Worm (Caenorhabditis elegans) whole organism, late embryonic: ENCODE measurements around the gene F16B12.7.

Source experiments
- K02D7.2 ChIP-seq: sonication (generic microtip); optimal IDR thresholded peaks from 2 replicates; lab custom pipeline; 2017; ENCODE audit warnings: mild to moderate bottlenecking, missing genetic modification characterization, missing compliant biosample characterization
- Y22D7AL.16 ChIP-seq: sonication (generic microtip); optimal IDR thresholded peaks from 2 replicates; lab custom pipeline; 2016; ENCODE audit warnings: missing genetic modification characterization, missing compliant biosample characterization
- ama-1 ChIP-seq: fragments of 150-350 bp; optimal IDR thresholded peaks from 2 replicates; lab custom pipeline; 2014
- ceh-14 ChIP-seq: sonication (generic microtip); optimal IDR thresholded peaks from 2 replicates; lab custom pipeline; 2016; ENCODE audit warnings: missing genotype, missing genetic modification characterization, missing compliant biosample characterization
- ceh-18 ChIP-seq: sonication (generic microtip); optimal IDR thresholded peaks from 2 replicates; lab custom pipeline; 2016; ENCODE audit warnings: missing genetic modification characterization, missing compliant biosample characterization
- ceh-22 ChIP-seq: sonication (generic microtip); optimal IDR thresholded peaks from 2 replicates; lab custom pipeline; 2017; ENCODE audit warnings: missing biosample characterization, missing genetic modification characterization
- ceh-24 ChIP-seq: sonication (generic microtip); optimal IDR thresholded peaks from 2 replicates; lab custom pipeline; 2016; ENCODE audit warnings: mild to moderate bottlenecking, missing genetic modification characterization, missing compliant biosample characterization
- ceh-31 ChIP-seq: sonication (generic microtip); optimal IDR thresholded peaks from 2 replicates; lab custom pipeline; 2016; ENCODE audit warnings: missing genetic modification characterization, missing compliant biosample characterization
- ceh-34 ChIP-seq: sonication (generic microtip); optimal IDR thresholded peaks from 2 replicates; lab custom pipeline; 2016; ENCODE audit warnings: mild to moderate bottlenecking, missing genetic modification characterization, missing compliant biosample characterization
- ceh-45 ChIP-seq: fragments of 200-800 bp; sonication (Bioruptor generic); IDR thresholded peaks from 2 replicates; pipeline ENCODE4 v1.3.6; 2022; ENCODE audit warnings: missing genetic modification reagents, missing genetic modification characterization, missing compliant biosample characterization
- ceh-48 ChIP-seq: sonication (generic microtip); optimal IDR thresholded peaks from 2 replicates; lab custom pipeline; 2016; ENCODE audit warnings: missing genetic modification characterization, inconsistent platforms, missing compliant biosample characterization
- ceh-6 ChIP-seq: fragments of 200-800 bp; sonication (Bioruptor generic); optimal IDR thresholded peaks from 2 replicates; lab custom pipeline; 2018; ENCODE audit warnings: mild to moderate bottlenecking, missing genetic modification characterization, missing compliant biosample characterization
- dmd-4 ChIP-seq: sonication (generic microtip); optimal IDR thresholded peaks from 2 replicates; lab custom pipeline; 2016; ENCODE audit warnings: borderline replicate concordance, missing genetic modification characterization, missing compliant biosample characterization
- elt-2 ChIP-seq: sonication (generic microtip); optimal IDR thresholded peaks from 2 replicates; lab custom pipeline; 2016; ENCODE audit warnings: missing genetic modification reagents, missing genetic modification characterization, missing compliant biosample characterization
- elt-4 ChIP-seq: sonication (generic microtip); optimal IDR thresholded peaks from 2 replicates; lab custom pipeline; 2016; ENCODE audit warnings: missing genetic modification characterization, missing compliant biosample characterization
- hlh-13 ChIP-seq: fragments of 200-800 bp; sonication (Bioruptor generic); optimal IDR thresholded peaks from 2 replicates; lab custom pipeline; 2018; ENCODE audit warnings: mild to moderate bottlenecking, missing genetic modification characterization, missing compliant biosample characterization
- hlh-15 ChIP-seq: sonication (generic microtip); optimal IDR thresholded peaks from 2 replicates; lab custom pipeline; 2016; ENCODE audit warnings: missing genetic modification characterization, missing compliant biosample characterization
- hlh-30 ChIP-seq: sonication (generic microtip); optimal IDR thresholded peaks from 2 replicates; lab custom pipeline; 2017; ENCODE audit warnings: antibody characterized with exemption, missing genetic modification characterization, missing compliant biosample characterization; ENCODE audit not compliant: insufficient read depth
- hlh-6 ChIP-seq: sonication (generic microtip); optimal IDR thresholded peaks from 2 replicates; lab custom pipeline; 2016; ENCODE audit warnings: missing genotype, missing genetic modification characterization, missing compliant biosample characterization
- nfya-1 ChIP-seq: sonication (generic microtip); optimal IDR thresholded peaks from 2 replicates; lab custom pipeline; 2017; ENCODE audit warnings: missing genetic modification characterization, mild to moderate bottlenecking, missing compliant biosample characterization, antibody characterized with exemption, moderate library complexity
- nhr-11 ChIP-seq: fragments of 150-350 bp; optimal IDR thresholded peaks from 2 replicates; lab custom pipeline; 2014; ENCODE audit warnings: missing biosample characterization, missing genetic modification characterization
- pag-3 ChIP-seq: sonication (generic microtip); optimal IDR thresholded peaks from 2 replicates; lab custom pipeline; 2016; ENCODE audit warnings: missing compliant biosample characterization, missing genetic modification characterization, borderline replicate concordance
- pha-2 ChIP-seq: sonication (generic microtip); optimal IDR thresholded peaks from 2 replicates; lab custom pipeline; 2017; ENCODE audit warnings: mild to moderate bottlenecking, missing genetic modification characterization, missing compliant biosample characterization
- pha-4 ChIP-seq: fragments of 150-350 bp; optimal IDR thresholded peaks from 2 replicates; lab custom pipeline; 2018; ENCODE audit warnings: missing biosample characterization, missing genetic modification reagents, missing genetic modification characterization
- pqm-1 ChIP-seq: sonication (generic microtip); optimal IDR thresholded peaks from 2 replicates; lab custom pipeline; 2016; ENCODE audit warnings: missing genetic modification characterization, missing compliant biosample characterization
- pros-1 ChIP-seq: fragments of 150-350 bp; optimal IDR thresholded peaks from 2 replicates; lab custom pipeline; 2014; ENCODE audit warnings: missing biosample characterization, missing genetic modification reagents, missing genetic modification characterization
- ref-2 ChIP-seq: sonication (generic microtip); optimal IDR thresholded peaks from 2 replicates; lab custom pipeline; 2016; ENCODE audit warnings: missing genetic modification characterization, missing compliant biosample characterization
- rnt-1 ChIP-seq: sonication (generic microtip); optimal IDR thresholded peaks from 2 replicates; lab custom pipeline; 2016; ENCODE audit warnings: missing genetic modification characterization, missing compliant biosample characterization
- sdc-2 ChIP-seq: sonication (generic microtip); optimal IDR thresholded peaks from 2 replicates; lab custom pipeline; 2016; ENCODE audit warnings: missing genotype, missing genetic modification characterization, missing compliant biosample characterization
- sox-2 ChIP-seq: fragments of 200-800 bp; sonication (Bioruptor generic); IDR thresholded peaks from 2 replicates; pipeline ENCODE4 v1.3.6; 2022; ENCODE audit warnings: missing genetic modification reagents, missing genetic modification characterization, missing compliant biosample characterization
- tbx-2 ChIP-seq: sonication (generic microtip); optimal IDR thresholded peaks from 2 replicates; lab custom pipeline; 2016; ENCODE audit warnings: missing genetic modification characterization, missing compliant biosample characterization
- tbx-7 ChIP-seq: sonication (generic microtip); optimal IDR thresholded peaks from 2 replicates; lab custom pipeline; 2016; ENCODE audit warnings: missing genotype, missing genetic modification characterization, missing compliant biosample characterization
- ttx-3 ChIP-seq: sonication (generic microtip); optimal IDR thresholded peaks from 2 replicates; lab custom pipeline; 2016; ENCODE audit warnings: missing genetic modification reagents, missing genetic modification characterization, missing compliant biosample characterization
- unc-42 ChIP-seq: sonication (generic microtip); optimal IDR thresholded peaks from 2 replicates; lab custom pipeline; 2016; ENCODE audit warnings: missing genotype, missing genetic modification characterization, missing compliant biosample characterization
- unc-55 ChIP-seq: sonication (generic microtip); optimal IDR thresholded peaks from 2 replicates; lab custom pipeline; 2017; ENCODE audit warnings: missing biosample characterization, missing genetic modification reagents, missing genetic modification characterization
- zip-5 ChIP-seq: sonication (generic microtip); optimal IDR thresholded peaks from 2 replicates; lab custom pipeline; 2016; ENCODE audit warnings: missing genetic modification characterization, missing compliant biosample characterization

F16B12.7 gene

DNA sequence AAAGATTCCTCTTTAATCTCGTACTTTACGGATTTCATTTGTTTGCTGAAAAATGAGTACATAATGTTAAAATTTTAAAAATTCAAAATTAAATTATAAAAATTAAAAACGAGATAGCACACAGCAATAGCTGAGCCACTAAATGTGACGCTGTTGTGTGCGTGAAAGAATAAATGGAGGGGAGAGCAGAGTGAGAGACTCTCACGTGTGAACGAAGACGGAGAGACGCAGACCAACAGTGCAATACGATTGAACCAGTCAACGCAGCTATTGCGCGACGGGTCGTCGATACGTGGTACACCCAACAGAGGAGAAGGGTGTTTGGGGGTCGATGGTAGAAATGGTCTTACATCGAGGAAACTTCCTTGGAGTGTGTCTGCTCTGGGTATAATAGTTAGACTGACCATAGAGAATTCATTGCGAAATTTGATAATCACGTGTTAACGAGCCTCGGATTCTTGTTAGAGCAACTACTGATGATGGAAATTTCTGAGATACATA is 9.7 kb upstream of the F16B12.7 start, which contains the start of gene F16B12.4:
F16B12.4 (minus strand) TSS at position 51 of the 501 bp plus-strand sequence.
- TF ChIP-seq nfya-1 (tag; lab: Kevin White, UChicago) (peak; percentile 61), ceh-31 (tag; lab: Kevin White, UChicago) (peak; percentile 24), elt-4 (tag; lab: Kevin White, UChicago) (no peak), sdc-2 (tag; lab: Kevin White, UChicago) (peak; percentile 1), hlh-30 (tag; lab: Kevin White, UChicago) (peak; percentile 73), Y22D7AL.16 (tag; lab: Kevin White, UChicago) (no peak)

DNA sequence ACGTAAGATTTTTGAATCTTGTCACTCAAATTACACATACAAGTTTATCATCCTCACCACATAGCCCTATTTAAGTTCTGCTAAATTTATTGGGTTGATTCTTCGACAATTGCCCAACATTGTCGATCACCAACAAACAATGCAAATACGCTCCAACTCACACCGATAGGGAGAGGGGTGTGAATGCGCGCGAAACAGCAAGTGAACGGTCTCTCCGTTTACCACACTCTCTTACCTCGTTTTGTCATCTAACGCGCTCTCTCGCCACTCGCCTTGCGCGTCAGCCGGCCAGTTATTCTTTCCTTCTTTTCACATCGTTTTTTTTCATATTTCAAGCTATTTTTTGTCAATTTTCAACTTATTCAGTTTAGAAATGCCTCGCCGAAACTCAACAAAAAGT is 6.4 kb upstream of the F16B12.7 start, which contains the start of gene F16B12.6:
F16B12.6 (plus strand) TSS at position 331 of the 400 bp plus-strand sequence.
- TF ChIP-seq ceh-34 (tag; lab: Kevin White, UChicago) (peak; percentile 57), pha-2 (no peak), ceh-24 (tag; lab: Kevin White, UChicago) (no peak), ceh-14 (tag; lab: Kevin White, UChicago) (peak; percentile 11), sox-2 (GFP tag; lab: Robert Waterston, UW) (no peak), hlh-15 (tag; lab: Kevin White, UChicago) (no peak), unc-42 (tag; lab: Kevin White, UChicago) (peak; percentile 73), hlh-30 (tag; lab: Kevin White, UChicago) (peak; percentile 57), dmd-4 (tag; lab: Kevin White, UChicago) (peak; percentile 12), ref-2 (tag; lab: Kevin White, UChicago) (peak; percentile 30), unc-55 (GFP tag; lab: Kevin White, UChicago) (peak; percentile 16), K02D7.2 (no peak), ceh-45 (GFP tag; lab: Robert Waterston, UW) (no peak), ceh-18 (tag; lab: Kevin White, UChicago) (peak; percentile 74), sdc-2 (tag; lab: Kevin White, UChicago) (peak; percentile 82), pqm-1 (no peak), tbx-7 (tag; lab: Kevin White, UChicago) (no peak), nfya-1 (tag; lab: Kevin White, UChicago) (peak; percentile 70), elt-2 (peak; percentile 36), rnt-1 (tag; lab: Kevin White, UChicago) (peak; percentile 50), ceh-48 (tag; lab: Kevin White, UChicago) (peak; percentile 2), ceh-31 (tag; lab: Kevin White, UChicago) (peak; percentile 83), nhr-11 (no peak), ceh-22 (tag; lab: Kevin White, UChicago) (peak; percentile 10), ceh-6 (peak; percentile 36), tbx-2 (tag; lab: Kevin White, UChicago) (peak; percentile 94)
- TF ChIP-seq, all 69 proteins: peak for 17

DNA sequence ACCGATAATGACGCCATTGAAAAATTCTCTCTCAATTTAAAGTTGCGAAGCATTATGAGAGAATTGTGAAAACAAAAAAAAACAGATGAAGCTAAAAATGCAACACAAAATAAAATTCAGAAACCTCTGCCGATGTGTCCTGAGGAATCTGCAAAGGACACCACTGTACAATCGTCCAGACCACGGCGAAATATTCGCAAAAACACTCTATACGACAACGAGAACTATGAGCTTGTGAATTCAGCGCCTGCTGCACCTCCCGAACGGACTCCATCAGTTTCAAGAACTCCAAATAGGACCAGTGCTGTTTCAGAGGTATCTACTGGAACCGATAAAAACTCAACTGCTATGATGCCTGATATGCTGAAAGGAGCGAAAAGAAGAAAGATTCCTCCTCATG is 5.9 kb upstream of the F16B12.7 start:
- TF ChIP-seq ama-1 (lab: Kevin White, UChicago) (no peak), pha-2 (no peak), hlh-6 (tag; lab: Kevin White, UChicago) (no peak), elt-2 (no peak), ceh-6 (no peak), pros-1 (no peak), dmd-4 (tag; lab: Kevin White, UChicago) (no peak), pag-3 (tag; lab: Kevin White, UChicago) (no peak), zip-5 (tag; lab: Kevin White, UChicago) (no peak)

DNA sequence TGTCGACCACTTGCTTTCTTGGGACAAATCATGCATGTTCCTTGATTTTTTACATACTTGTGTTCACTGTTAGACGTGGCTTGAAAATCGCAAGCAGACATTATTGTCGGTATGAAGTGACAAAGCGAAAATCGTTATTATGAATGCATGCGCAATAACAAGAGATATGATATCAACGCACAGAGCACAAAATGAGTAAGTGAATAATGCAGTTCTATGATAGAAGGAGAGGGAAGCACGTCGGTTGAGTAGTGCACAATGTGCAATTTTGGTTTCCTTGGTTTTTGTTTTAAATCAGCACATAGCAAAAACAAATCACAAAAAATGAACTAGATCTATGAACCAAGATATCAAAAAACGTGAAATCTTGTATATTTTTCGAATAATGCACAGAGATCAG is 5.0 kb downstream of the F16B12.7 start, which contains the start of gene nhr-281:
nhr-281 (minus strand) TSS at position 101 of the 400 bp plus-strand sequence.
- no peak for TF ChIP-seq dmd-4 (tag; lab: Kevin White, UChicago)
- no peak for TF ChIP-seq hlh-13 (GFP tag; lab: Kevin White, UChicago)
- no peak for TF ChIP-seq ttx-3
- no peak for TF ChIP-seq pha-4 (tag; lab: Kevin White, UChicago)
